Worm (Caenorhabditis elegans) whole organism, mixed stage, embryonic: ENCODE measurements around the gene Y56A3A.6.

Experiments used
- elt-1 ChIP-seq: sonication (generic microtip); optimal IDR thresholded peaks from 2 replicates; lab custom pipeline; 2017; ENCODE audit warnings: missing genetic modification characterization, mild to moderate bottlenecking, missing compliant biosample characterization, antibody characterized with exemption, moderate library complexity, borderline replicate concordance; ENCODE audit not compliant: insufficient read depth
- nhr-2 ChIP-seq: fragments of 150-350 bp; optimal IDR thresholded peaks from 2 replicates; lab custom pipeline; 2014; ENCODE audit warnings: missing biosample characterization, missing genetic modification characterization
- nhr-237 ChIP-seq: fragments of 150-350 bp; optimal IDR thresholded peaks from 2 replicates; lab custom pipeline; 2014; ENCODE audit warnings: missing biosample characterization, missing genetic modification characterization
- pha-4 ChIP-seq: fragments of 150-350 bp; optimal IDR thresholded peaks from 2 replicates; lab custom pipeline; 2018; ENCODE audit warnings: missing biosample characterization, missing genetic modification reagents, missing genetic modification characterization
- unc-39 ChIP-seq: fragments of 150-350 bp; optimal IDR thresholded peaks from 2 replicates; lab custom pipeline; 2014; ENCODE audit warnings: missing biosample characterization, missing genetic modification characterization

Y56A3A.6 gene

DNA sequence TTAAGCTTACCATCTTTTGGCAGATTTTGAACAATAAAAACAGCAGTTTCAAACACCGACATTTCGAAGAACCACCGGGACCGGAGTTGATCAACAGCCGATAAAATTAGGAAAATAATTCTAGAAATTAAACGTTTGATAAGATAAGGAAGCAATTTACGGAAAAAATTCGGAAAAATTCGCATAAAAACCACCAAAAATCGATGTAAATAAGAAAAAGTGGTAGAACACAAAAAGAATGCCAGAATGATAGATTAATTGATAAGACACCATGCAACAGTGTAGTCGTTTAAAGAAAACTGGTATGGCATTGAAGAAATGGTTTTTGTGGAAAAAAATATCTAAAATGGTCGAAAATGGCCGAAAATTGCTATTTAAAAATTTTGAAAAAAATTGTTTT, 56.2 kb downstream of the Y56A3A.6 start, which contains the start of gene maa-1:
Gene maa-1, minus strand, starts transcription at position 120 of the 400 bp plus-strand sequence.
- TF ChIP-seq nhr-2 (tag; lab: Kevin White, UChicago) (no peak), nhr-237 (no peak), unc-39 (no peak), pha-4 (tag; lab: Kevin White, UChicago) (no peak), elt-1 (no peak)
